Fruit fly (Drosophila melanogaster) whole organism, prepupa: ENCODE results near the gene CG15638.

Experiments used
- Blimp-1 ChIP-seq: fragments of 200-800 bp; sonication (Bioruptor generic); optimal IDR thresholded peaks from 3 replicates; lab custom pipeline; 2017; ENCODE audit warnings: missing biosample characterization, missing genetic modification characterization, mild to moderate bottlenecking, moderate library complexity, missing genetic modification reagents
- CG10631 ChIP-seq: fragments of 200-800 bp; sonication (Bioruptor generic); optimal IDR thresholded peaks from 2 replicates; lab custom pipeline; 2016; ENCODE audit warnings: missing biosample characterization, missing genetic modification characterization
- CG11294 ChIP-seq: fragments of 200-800 bp; sonication (Bioruptor generic); IDR thresholded peaks from 2 replicates; pipeline ENCODE4 v1.3.6; 2022; ENCODE audit warnings: missing biosample characterization, missing genetic modification characterization
- CG11762 ChIP-seq: fragments of 200-800 bp; sonication (Bioruptor generic); optimal IDR thresholded peaks from 3 replicates; lab custom pipeline; 2016; ENCODE audit warnings: missing biosample characterization, missing genetic modification characterization; ENCODE audit not compliant: insufficient read depth
- CG15336 ChIP-seq: fragments of 200-800 bp; sonication (Bioruptor generic); IDR thresholded peaks from 2 replicates; pipeline ENCODE4 v1.3.6; 2022; ENCODE audit warnings: missing biosample characterization, missing genetic modification characterization
- CG1621 ChIP-seq: fragments of 200-800 bp; sonication (Bioruptor generic); optimal IDR thresholded peaks from 3 replicates; lab custom pipeline; 2018; ENCODE audit warnings: missing biosample characterization, mild to moderate bottlenecking, missing genetic modification characterization
- CG16779 ChIP-seq: fragments of 200-800 bp; sonication (Bioruptor generic); optimal IDR thresholded peaks from 3 replicates; lab custom pipeline; 2017; ENCODE audit warnings: missing biosample characterization, mild to moderate bottlenecking, missing genetic modification characterization
- CG3032 ChIP-seq: fragments of 200-800 bp; optimal IDR thresholded peaks from 2 replicates; lab custom pipeline; 2019; ENCODE audit warnings: missing biosample characterization, mild to moderate bottlenecking, missing genetic modification characterization, moderate library complexity
- CG31627 ChIP-seq: fragments of 200-800 bp; sonication (Bioruptor generic); optimal IDR thresholded peaks from 3 replicates; lab custom pipeline; 2016; ENCODE audit warnings: missing biosample characterization, missing genetic modification characterization
- CG32006 ChIP-seq: fragments of 200-800 bp; sonication (Bioruptor generic); optimal IDR thresholded peaks from 3 replicates; lab custom pipeline; 2017; ENCODE audit warnings: missing biosample characterization, mild to moderate bottlenecking, missing genetic modification characterization
- CG34406 ChIP-seq: fragments of 200-800 bp; sonication (Bioruptor generic); optimal IDR thresholded peaks from 3 replicates; lab custom pipeline; 2016; ENCODE audit warnings: missing biosample characterization, missing genetic modification characterization
- CG3919 ChIP-seq: fragments of 200-800 bp; sonication (Bioruptor generic); optimal IDR thresholded peaks from 3 replicates; lab custom pipeline; 2016; ENCODE audit warnings: missing biosample characterization, missing genetic modification characterization
- CG4318 ChIP-seq: fragments of 200-800 bp; sonication (Bioruptor generic); optimal IDR thresholded peaks from 3 replicates; lab custom pipeline; 2017; ENCODE audit warnings: missing biosample characterization, mild to moderate bottlenecking, missing genetic modification characterization
- CG6276 ChIP-seq: fragments of 200-800 bp; sonication (Bioruptor generic); optimal IDR thresholded peaks from 2 replicates; lab custom pipeline; 2017; ENCODE audit warnings: missing biosample characterization, mild to moderate bottlenecking, missing genetic modification characterization
- CG6854 ChIP-seq: fragments of 200-800 bp; sonication (Bioruptor generic); optimal IDR thresholded peaks from 2 replicates; lab custom pipeline; 2017; ENCODE audit warnings: missing biosample characterization, mild to moderate bottlenecking, missing genetic modification characterization
- CG8632 ChIP-seq: fragments of 200-800 bp; sonication (Bioruptor generic); optimal IDR thresholded peaks from 3 replicates; lab custom pipeline; 2016; ENCODE audit warnings: missing biosample characterization, missing genetic modification characterization
- CG9139 ChIP-seq: fragments of 200-800 bp; sonication (Bioruptor generic); optimal IDR thresholded peaks from 3 replicates; lab custom pipeline; 2017; ENCODE audit warnings: missing biosample characterization, mild to moderate bottlenecking, missing genetic modification characterization
- Eip78C ChIP-seq: fragments of 200-800 bp; sonication (Bioruptor generic); peaks from one replicate; lab custom pipeline; 2016; ENCODE audit warnings: missing biosample characterization, missing genetic modification characterization
- Eip93F ChIP-seq: fragments of 200-800 bp; sonication (Bioruptor generic); optimal IDR thresholded peaks from 2 replicates; lab custom pipeline; 2016; ENCODE audit warnings: missing biosample characterization, mild to moderate bottlenecking, missing genetic modification characterization
- Ets21C ChIP-seq: fragments of 200-800 bp; sonication (Bioruptor generic); optimal IDR thresholded peaks from 3 replicates; lab custom pipeline; 2016; ENCODE audit warnings: missing biosample characterization, missing genetic modification characterization
- Gug ChIP-seq: fragments of 200-800 bp; sonication (Bioruptor generic); IDR thresholded peaks from 2 replicates; pipeline ENCODE4 v1.3.6; 2022; ENCODE audit warnings: missing biosample characterization, missing genetic modification characterization
- Hr38 ChIP-seq: sonication (Bioruptor generic); optimal IDR thresholded peaks from 2 replicates; lab custom pipeline; 2016; ENCODE audit warnings: missing biosample characterization, missing genetic modification characterization
- Hr39 ChIP-seq: fragments of 200-800 bp; sonication (Bioruptor generic); optimal IDR thresholded peaks from 2 replicates; lab custom pipeline; 2016; ENCODE audit warnings: missing biosample characterization, missing genetic modification characterization
- Hr4 ChIP-seq: fragments of 200-800 bp; sonication (Bioruptor generic); optimal IDR thresholded peaks from 3 replicates; lab custom pipeline; 2016; ENCODE audit warnings: missing biosample characterization, missing genetic modification characterization
- Lpt ChIP-seq: fragments of 200-800 bp; sonication (Bioruptor generic); optimal IDR thresholded peaks from 3 replicates; lab custom pipeline; 2016; ENCODE audit warnings: missing biosample characterization, missing genetic modification characterization
- Met ChIP-seq: fragments of 200-800 bp; sonication (Bioruptor generic); optimal IDR thresholded peaks from 3 replicates; lab custom pipeline; 2016; ENCODE audit warnings: missing biosample characterization, missing genetic modification characterization
- OdsH ChIP-seq: fragments of 200-800 bp; sonication (Bioruptor generic); optimal IDR thresholded peaks from 3 replicates; lab custom pipeline; 2016; ENCODE audit warnings: missing biosample characterization, missing genetic modification characterization
- Sox102F ChIP-seq: fragments of 200-800 bp; sonication (Bioruptor generic); optimal IDR thresholded peaks from 2 replicates; lab custom pipeline; 2016; ENCODE audit warnings: missing biosample characterization, mild to moderate bottlenecking, missing genetic modification characterization
- Sox14 ChIP-seq: fragments of 200-800 bp; sonication (Bioruptor generic); optimal IDR thresholded peaks from 3 replicates; lab custom pipeline; 2016; ENCODE audit warnings: missing biosample characterization, missing genetic modification characterization
- achi ChIP-seq: fragments of 200-800 bp; sonication (Bioruptor generic); optimal IDR thresholded peaks from 3 replicates; lab custom pipeline; 2016; ENCODE audit warnings: missing biosample characterization, missing genetic modification characterization
- acj6 ChIP-seq: fragments of 200-800 bp; sonication (Bioruptor generic); optimal IDR thresholded peaks from 3 replicates; lab custom pipeline; 2016; ENCODE audit warnings: missing biosample characterization, missing genetic modification characterization
- cyc ChIP-seq: fragments of 200-800 bp; sonication (Bioruptor generic); optimal IDR thresholded peaks from 3 replicates; lab custom pipeline; 2016; ENCODE audit warnings: missing biosample characterization, missing genetic modification characterization
- dac ChIP-seq: fragments of 200-800 bp; sonication (Bioruptor generic); optimal IDR thresholded peaks from 2 replicates; lab custom pipeline; 2017; ENCODE audit warnings: missing biosample characterization, mild to moderate bottlenecking, missing genetic modification characterization
- dsx ChIP-seq: fragments of 200-800 bp; optimal IDR thresholded peaks from 3 replicates; lab custom pipeline; 2019; ENCODE audit warnings: missing biosample characterization, mild to moderate bottlenecking, missing genetic modification characterization, moderate library complexity; ENCODE audit not compliant: poor library complexity, severe bottlenecking
- fd59A ChIP-seq: fragments of 200-800 bp; sonication (Bioruptor generic); optimal IDR thresholded peaks from 2 replicates; lab custom pipeline; 2017; ENCODE audit warnings: missing biosample characterization, mild to moderate bottlenecking, missing genetic modification characterization, missing genetic modification reagents
- fd85E ChIP-seq: fragments of 200-800 bp; sonication (Bioruptor generic); optimal IDR thresholded peaks from 3 replicates; lab custom pipeline; 2016; ENCODE audit warnings: missing biosample characterization, missing genetic modification characterization
- fkh ChIP-seq: fragments of 200-800 bp; sonication (Bioruptor generic); optimal IDR thresholded peaks from 3 replicates; lab custom pipeline; 2017; ENCODE audit warnings: missing biosample characterization, mild to moderate bottlenecking, missing genetic modification characterization, moderate library complexity
- lz ChIP-seq: fragments of 200-800 bp; sonication (Bioruptor generic); optimal IDR thresholded peaks from 3 replicates; lab custom pipeline; 2016; ENCODE audit warnings: missing biosample characterization, missing genetic modification characterization
- net ChIP-seq: fragments of 200-800 bp; sonication (Bioruptor generic); optimal IDR thresholded peaks from 3 replicates; lab custom pipeline; 2016; ENCODE audit warnings: missing biosample characterization, missing genetic modification characterization
- pdm3 ChIP-seq: fragments of 200-800 bp; sonication (Bioruptor generic); optimal IDR thresholded peaks from 3 replicates; lab custom pipeline; 2016; ENCODE audit warnings: missing biosample characterization, missing genetic modification characterization
- salr ChIP-seq, 2 experiments: fragments of 200-800 bp; sonication (Bioruptor generic); optimal IDR thresholded peaks; 3 replicates each; lab custom pipeline; 2016 to 2018; ENCODE audit warnings: missing biosample characterization in 2 of 2, missing genetic modification characterization in 2 of 2, mild to moderate bottlenecking in 1 of 2
- spab ChIP-seq: fragments of 200-800 bp; sonication (Bioruptor generic); optimal IDR thresholded peaks from 2 replicates; lab custom pipeline; 2017; ENCODE audit warnings: missing biosample characterization, mild to moderate bottlenecking, missing genetic modification characterization, missing genetic modification reagents
- svp ChIP-seq: fragments of 200-800 bp; sonication (Bioruptor generic); peaks from one replicate; lab custom pipeline; 2016; ENCODE audit warnings: missing biosample characterization, missing genetic modification characterization
- topi ChIP-seq: fragments of 200-800 bp; sonication (Bioruptor generic); optimal IDR thresholded peaks from 3 replicates; lab custom pipeline; 2016; ENCODE audit warnings: missing biosample characterization, missing genetic modification characterization
- vri ChIP-seq: fragments of 200-800 bp; sonication (Bioruptor generic); optimal IDR thresholded peaks from 3 replicates; lab custom pipeline; 2016; ENCODE audit warnings: missing biosample characterization, mild to moderate bottlenecking, missing genetic modification characterization

CG15638 gene

dm6 chr2L:13521807-13522206 lies 13.8 kb downstream of the CG15638 start:
- TF ChIP-seq CG6854 (GFP tag; lab: Kevin White, UChicago), result no peak
- TF ChIP-seq CG16779 (tag; lab: Kevin White, UChicago), result no peak
- peak; percentile 0 for TF ChIP-seq OdsH
- peak; percentile 7 for TF ChIP-seq Hr39 (GFP tag; lab: Kevin White, UChicago)
- TF ChIP-seq svp (GFP tag; lab: Kevin White, UChicago), result peak; percentile 69
- no peak for TF ChIP-seq fkh (GFP tag; lab: Kevin White, UChicago)
- no peak for TF ChIP-seq CG3919 (GFP tag; lab: Kevin White, UChicago)
- peak; percentile 61 for TF ChIP-seq Eip78C (GFP tag; lab: Kevin White, UChicago)
- TF ChIP-seq CG11762 (GFP tag; lab: Kevin White, UChicago), result no peak

- TF ChIP-seq spab (GFP tag; lab: Kevin White, UChicago) (no peak), CG1621 (tag; lab: Kevin White, UChicago) (no peak), vri (GFP tag; lab: Kevin White, UChicago) (peak; percentile 78), CG10631 (GFP tag; lab: Kevin White, UChicago) (no peak)
Measured at dm6 chr2L:13515688-13516037, 19.9 kb downstream of the CG15638 start.

dm6 chr2L:13514945-13515687 lies 20.5 kb downstream of the CG15638 start:
- TF ChIP-seq CG31627 (no peak), CG9139 (GFP tag; lab: Kevin White, UChicago) (no peak), CG6276 (GFP tag; lab: Kevin White, UChicago) (no peak), OdsH (no peak), CG11294 (GFP tag; lab: Robert Waterston, UW) (peak; percentile 10; the same call in 1 of the 2 replicates), Sox102F (no peak), CG4318 (GFP tag; lab: Kevin White, UChicago) (no peak), vri (GFP tag; lab: Kevin White, UChicago) (no peak), CG15336 (GFP tag; lab: Robert Waterston, UW) (peak; percentile 9; the same call in 1 of the 2 replicates), CG1621 (tag; lab: Kevin White, UChicago) (no peak), svp (GFP tag; lab: Kevin White, UChicago) (peak; percentile 52), Met (no peak), Ets21C (no peak), CG3032 (tag; lab: Kevin White, UChicago) (peak; percentile 10), cyc (GFP tag; lab: Kevin White, UChicago) (peak; percentile 55), net (no peak), lz (GFP tag; lab: Kevin White, UChicago) (no peak), CG6854 (GFP tag; lab: Kevin White, UChicago) (no peak), Lpt (GFP tag; lab: Kevin White, UChicago) (no peak), dac (no peak), pdm3 (GFP tag; lab: Kevin White, UChicago) (no peak), Hr4 (peak; percentile 24), Eip93F (no peak), fd85E (GFP tag; lab: Kevin White, UChicago) (no peak), Eip78C (GFP tag; lab: Kevin White, UChicago) (peak; percentile 79), acj6 (GFP tag; lab: Kevin White, UChicago) (no peak), Sox14 (GFP tag; lab: Kevin White, UChicago) (no peak), spab (GFP tag; lab: Kevin White, UChicago) (peak; percentile 15), Hr38 (GFP tag; lab: Kevin White, UChicago) (no peak), fd59A (GFP tag; lab: Kevin White, UChicago) (no peak), Gug (GFP tag; lab: Robert Waterston, UW) (no peak), topi (peak; percentile 44), CG11762 (GFP tag; lab: Kevin White, UChicago) (no peak), CG32006 (GFP tag; lab: Kevin White, UChicago) (no peak), salr (GFP tag; optimal IDR thresholded peaks at IDR 0.05; lab: Kevin White, UChicago) (no peak), achi (GFP tag; lab: Kevin White, UChicago) (no peak), dsx (GFP tag; lab: Kevin White, UChicago) (peak; percentile 59), CG8632 (GFP tag; lab: Kevin White, UChicago) (no peak), CG34406 (GFP tag; lab: Kevin White, UChicago) (no peak), CG16779 (tag; lab: Kevin White, UChicago) (no peak), Blimp-1 (GFP tag; lab: Kevin White, UChicago) (no peak), fkh (GFP tag; lab: Kevin White, UChicago) (no peak)
